Fruit fly (Drosophila melanogaster) whole organism, prepupa: Measurements from ENCODE around the gene FoxP.
A peak's percentile ranks its signal among the peaks of the same experiment; 100 is the strongest.

Experiments used
- Blimp-1 ChIP-seq: fragments of 200-800 bp; sonication (Bioruptor generic); optimal IDR thresholded peaks from 3 replicates; lab custom pipeline; 2017; ENCODE audit warnings: missing biosample characterization, missing genetic modification characterization, mild to moderate bottlenecking, moderate library complexity, missing genetic modification reagents
- CG11762 ChIP-seq: fragments of 200-800 bp; sonication (Bioruptor generic); optimal IDR thresholded peaks from 3 replicates; lab custom pipeline; 2016; ENCODE audit warnings: missing biosample characterization, missing genetic modification characterization; ENCODE audit not compliant: insufficient read depth
- CG1621 ChIP-seq: fragments of 200-800 bp; sonication (Bioruptor generic); optimal IDR thresholded peaks from 3 replicates; lab custom pipeline; 2018; ENCODE audit warnings: missing biosample characterization, mild to moderate bottlenecking, missing genetic modification characterization
- CG3032 ChIP-seq: fragments of 200-800 bp; optimal IDR thresholded peaks from 2 replicates; lab custom pipeline; 2019; ENCODE audit warnings: missing biosample characterization, mild to moderate bottlenecking, missing genetic modification characterization, moderate library complexity
- CG31627 ChIP-seq: fragments of 200-800 bp; sonication (Bioruptor generic); optimal IDR thresholded peaks from 3 replicates; lab custom pipeline; 2016; ENCODE audit warnings: missing biosample characterization, missing genetic modification characterization
- CG4318 ChIP-seq: fragments of 200-800 bp; sonication (Bioruptor generic); optimal IDR thresholded peaks from 3 replicates; lab custom pipeline; 2017; ENCODE audit warnings: missing biosample characterization, mild to moderate bottlenecking, missing genetic modification characterization
- CG6163 ChIP-seq: fragments of 200-800 bp; sonication (Bioruptor generic); IDR thresholded peaks from 3 replicates; pipeline ENCODE4 v1.3.6; 2022; ENCODE audit warnings: missing biosample characterization, missing genetic modification characterization
- CG6854 ChIP-seq: fragments of 200-800 bp; sonication (Bioruptor generic); optimal IDR thresholded peaks from 2 replicates; lab custom pipeline; 2017; ENCODE audit warnings: missing biosample characterization, mild to moderate bottlenecking, missing genetic modification characterization
- CG8119 ChIP-seq: fragments of 200-800 bp; sonication (Bioruptor generic); IDR thresholded peaks from 3 replicates; pipeline ENCODE4 v1.3.6; 2022; ENCODE audit warnings: missing biosample characterization, missing genetic modification characterization
- CG8319 ChIP-seq: fragments of 200-800 bp; sonication (Bioruptor generic); optimal IDR thresholded peaks from 3 replicates; lab custom pipeline; 2016; ENCODE audit warnings: missing biosample characterization, missing genetic modification characterization
- CG9139 ChIP-seq: fragments of 200-800 bp; sonication (Bioruptor generic); optimal IDR thresholded peaks from 3 replicates; lab custom pipeline; 2017; ENCODE audit warnings: missing biosample characterization, mild to moderate bottlenecking, missing genetic modification characterization
- Eip78C ChIP-seq: fragments of 200-800 bp; sonication (Bioruptor generic); peaks from one replicate; lab custom pipeline; 2016; ENCODE audit warnings: missing biosample characterization, missing genetic modification characterization
- Eip93F ChIP-seq: fragments of 200-800 bp; sonication (Bioruptor generic); optimal IDR thresholded peaks from 2 replicates; lab custom pipeline; 2016; ENCODE audit warnings: missing biosample characterization, mild to moderate bottlenecking, missing genetic modification characterization
- Hr4 ChIP-seq: fragments of 200-800 bp; sonication (Bioruptor generic); optimal IDR thresholded peaks from 3 replicates; lab custom pipeline; 2016; ENCODE audit warnings: missing biosample characterization, missing genetic modification characterization
- OdsH ChIP-seq: fragments of 200-800 bp; sonication (Bioruptor generic); optimal IDR thresholded peaks from 3 replicates; lab custom pipeline; 2016; ENCODE audit warnings: missing biosample characterization, missing genetic modification characterization
- Sox102F ChIP-seq: fragments of 200-800 bp; sonication (Bioruptor generic); optimal IDR thresholded peaks from 2 replicates; lab custom pipeline; 2016; ENCODE audit warnings: missing biosample characterization, mild to moderate bottlenecking, missing genetic modification characterization
- Sox15 ChIP-seq: fragments of 200-800 bp; sonication (Bioruptor generic); optimal IDR thresholded peaks from 3 replicates; lab custom pipeline; 2016; ENCODE audit warnings: missing biosample characterization, missing genetic modification characterization
- acj6 ChIP-seq: fragments of 200-800 bp; sonication (Bioruptor generic); optimal IDR thresholded peaks from 3 replicates; lab custom pipeline; 2016; ENCODE audit warnings: missing biosample characterization, missing genetic modification characterization
- cyc ChIP-seq: fragments of 200-800 bp; sonication (Bioruptor generic); optimal IDR thresholded peaks from 3 replicates; lab custom pipeline; 2016; ENCODE audit warnings: missing biosample characterization, missing genetic modification characterization
- dsx ChIP-seq: fragments of 200-800 bp; optimal IDR thresholded peaks from 3 replicates; lab custom pipeline; 2019; ENCODE audit warnings: missing biosample characterization, mild to moderate bottlenecking, missing genetic modification characterization, moderate library complexity; ENCODE audit not compliant: poor library complexity, severe bottlenecking
- fd59A ChIP-seq: fragments of 200-800 bp; sonication (Bioruptor generic); optimal IDR thresholded peaks from 2 replicates; lab custom pipeline; 2017; ENCODE audit warnings: missing biosample characterization, mild to moderate bottlenecking, missing genetic modification characterization, missing genetic modification reagents
- fkh ChIP-seq: fragments of 200-800 bp; sonication (Bioruptor generic); optimal IDR thresholded peaks from 3 replicates; lab custom pipeline; 2017; ENCODE audit warnings: missing biosample characterization, mild to moderate bottlenecking, missing genetic modification characterization, moderate library complexity
- lz ChIP-seq: fragments of 200-800 bp; sonication (Bioruptor generic); optimal IDR thresholded peaks from 3 replicates; lab custom pipeline; 2016; ENCODE audit warnings: missing biosample characterization, missing genetic modification characterization
- salr ChIP-seq, 2 experiments: fragments of 200-800 bp; sonication (Bioruptor generic); optimal IDR thresholded peaks; 3 replicates each; lab custom pipeline; 2016 to 2018; ENCODE audit warnings: missing biosample characterization in 2 of 2, missing genetic modification characterization in 2 of 2, mild to moderate bottlenecking in 1 of 2
- spab ChIP-seq: fragments of 200-800 bp; sonication (Bioruptor generic); optimal IDR thresholded peaks from 2 replicates; lab custom pipeline; 2017; ENCODE audit warnings: missing biosample characterization, mild to moderate bottlenecking, missing genetic modification characterization, missing genetic modification reagents
- svp ChIP-seq: fragments of 200-800 bp; sonication (Bioruptor generic); peaks from one replicate; lab custom pipeline; 2016; ENCODE audit warnings: missing biosample characterization, missing genetic modification characterization
- topi ChIP-seq: fragments of 200-800 bp; sonication (Bioruptor generic); optimal IDR thresholded peaks from 3 replicates; lab custom pipeline; 2016; ENCODE audit warnings: missing biosample characterization, missing genetic modification characterization

The FoxP gene

DNA sequence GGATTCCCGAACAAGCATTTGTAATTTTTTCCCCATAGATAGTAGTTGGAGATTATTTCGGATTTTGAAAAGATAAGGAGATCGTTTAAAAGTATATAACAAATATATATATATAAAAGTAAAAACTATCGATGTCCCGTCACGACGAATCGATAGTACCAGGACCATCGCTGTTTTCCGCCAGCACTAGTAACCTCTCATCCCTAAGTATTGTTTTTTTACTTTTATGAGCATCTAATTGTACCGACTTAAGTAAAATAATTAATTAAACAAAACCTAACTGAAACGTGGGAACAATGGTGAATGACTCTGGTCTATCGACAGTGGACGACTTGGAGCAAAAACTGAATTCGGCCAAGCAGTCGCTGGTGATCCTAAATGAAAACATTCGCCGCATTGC lies 10.0 kb upstream of the FoxP start, which contains the start of gene Pnn:
TSS of gene Pnn (plus strand) at position 187 of the 400 bp plus-strand sequence.
- TF ChIP-seq Hr4 (no peak), CG31627 (no peak), Eip78C (GFP tag; lab: Kevin White, UChicago) (peak; percentile 43), CG8119 (GFP tag; lab: Robert Waterston, UW) (no peak), CG1621 (tag; lab: Kevin White, UChicago) (no peak), topi (GFP tag; lab: Kevin White, UChicago) (no peak), cyc (GFP tag; lab: Kevin White, UChicago) (no peak), spab (GFP tag; lab: Kevin White, UChicago) (no peak)

DNA sequence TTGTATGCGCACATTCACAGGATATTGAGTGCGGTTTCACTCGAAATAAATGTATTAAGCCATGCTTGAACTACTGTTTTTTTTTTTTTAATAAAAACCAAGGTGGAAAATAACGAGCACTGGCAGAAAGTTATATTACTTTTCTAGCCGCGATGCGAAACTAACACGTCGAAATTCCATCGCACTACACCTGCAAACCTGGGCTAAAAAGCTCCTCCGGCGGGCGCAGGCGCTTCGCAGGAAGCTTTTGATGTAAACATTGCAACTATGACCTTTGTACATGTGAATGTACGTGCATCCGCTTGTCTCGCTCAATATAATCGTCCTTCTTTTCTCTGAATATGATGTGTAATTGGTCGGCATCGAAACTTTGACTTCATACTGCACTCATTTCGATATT lies 9.1 kb upstream of the FoxP start, which contains the start of gene side-VII:
TSS of gene side-VII (minus strand) at position 187 of the 400 bp plus-strand sequence.
- TF ChIP-seq CG4318 (GFP tag; lab: Kevin White, UChicago) (no peak), CG3032 (tag; lab: Kevin White, UChicago) (no peak)

DNA sequence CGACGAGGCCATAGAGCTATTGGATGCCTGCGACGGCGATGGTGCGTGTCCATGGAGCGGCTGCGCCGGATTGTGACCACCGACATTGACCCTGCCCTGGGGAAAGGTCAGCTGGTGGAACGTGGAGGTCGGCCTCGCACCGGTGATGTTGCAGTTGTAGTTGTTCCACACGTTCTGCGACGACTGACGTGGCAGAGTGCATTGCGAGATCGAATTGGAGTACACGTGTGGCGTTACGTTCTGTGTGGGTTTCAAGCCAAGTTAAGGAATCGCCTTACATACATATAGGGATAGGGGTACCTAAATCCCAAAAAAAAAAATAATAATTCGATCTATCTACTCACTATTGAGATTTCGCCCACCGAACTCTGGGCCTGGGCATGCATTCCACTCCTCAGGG lies 4.5 kb upstream of the FoxP start:
- TF ChIP-seq acj6 (GFP tag; lab: Kevin White, UChicago) (no peak), svp (GFP tag; lab: Kevin White, UChicago) (peak; percentile 54)

DNA sequence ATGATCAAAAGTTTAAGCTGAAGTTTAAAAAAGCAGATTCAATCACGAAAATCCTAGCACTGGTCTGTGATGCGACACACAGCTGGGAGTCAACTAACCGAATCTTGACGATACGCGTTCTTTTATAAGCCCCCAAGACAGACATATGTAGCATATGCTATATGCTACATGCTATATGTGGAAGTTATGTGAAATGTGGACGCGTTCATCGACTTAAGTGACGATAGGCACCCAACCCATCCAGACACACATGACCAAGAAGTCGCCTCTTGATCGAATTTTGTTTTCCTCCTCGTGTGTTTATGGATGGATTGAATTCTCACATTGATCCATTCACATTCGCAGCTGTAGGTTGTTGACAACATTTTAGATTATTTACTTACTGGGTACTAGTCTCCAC lies 2.5 kb upstream of the FoxP start, which contains the start of gene alphaTub85E:
TSS of gene alphaTub85E (minus strand) at position 101 of the 400 bp plus-strand sequence.
- no peak for TF ChIP-seq OdsH
- TF ChIP-seq fd59A (GFP tag; lab: Kevin White, UChicago), result no peak
- TF ChIP-seq CG6163 (GFP tag; lab: Robert Waterston, UW), result no peak
- TF ChIP-seq dsx (GFP tag; lab: Kevin White, UChicago), result no peak
- TF ChIP-seq Eip93F, result no peak
- no peak for TF ChIP-seq Sox15

DNA sequence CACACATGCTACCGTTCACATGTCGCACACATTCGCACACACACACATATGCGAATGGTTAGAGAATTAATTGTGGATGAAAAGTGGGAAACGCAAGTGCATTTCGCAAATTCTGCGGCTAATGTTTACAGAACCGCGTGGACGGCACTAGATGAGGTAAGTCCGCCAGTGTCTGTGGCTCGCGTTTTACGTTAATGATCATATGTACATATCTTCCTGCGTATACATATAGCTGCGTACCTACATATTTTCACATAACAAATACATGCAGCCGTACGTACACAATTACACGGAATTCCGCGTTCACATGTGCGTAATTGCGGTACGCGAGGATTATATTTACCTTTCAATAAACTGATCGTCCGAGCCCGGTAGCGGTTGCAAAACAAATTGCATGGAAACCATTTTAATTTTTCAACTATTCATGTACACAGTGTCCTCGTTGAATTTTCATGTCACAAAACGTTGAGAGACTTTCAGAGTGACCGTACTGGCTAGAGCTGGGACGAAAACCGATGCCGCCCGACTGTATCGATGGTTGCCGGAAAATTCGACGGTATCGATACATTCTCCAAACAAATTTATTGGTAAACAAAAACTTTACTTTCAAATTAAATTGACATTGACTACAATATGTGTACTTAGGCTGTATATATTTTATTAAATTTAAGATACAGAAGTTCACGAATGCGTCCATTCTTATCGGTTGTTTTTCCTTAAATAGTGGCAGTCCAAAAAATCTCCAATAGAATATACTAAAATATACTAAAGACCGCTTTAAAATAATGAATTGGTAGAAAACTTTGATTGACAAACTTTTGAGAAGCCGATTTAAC lies 5.3 kb downstream of the FoxP start, which contains the start of gene hyd:
TSS of gene hyd (minus strand) at position 495 of the 836 bp plus-strand sequence.
- TF ChIP-seq CG8319 (GFP tag; lab: Kevin White, UChicago), result no peak
- TF ChIP-seq fkh (GFP tag; lab: Kevin White, UChicago), result peak; percentile 55
- no peak for TF ChIP-seq salr (GFP tag; optimal IDR thresholded peaks at IDR 0.05; lab: Kevin White, UChicago)

DNA sequence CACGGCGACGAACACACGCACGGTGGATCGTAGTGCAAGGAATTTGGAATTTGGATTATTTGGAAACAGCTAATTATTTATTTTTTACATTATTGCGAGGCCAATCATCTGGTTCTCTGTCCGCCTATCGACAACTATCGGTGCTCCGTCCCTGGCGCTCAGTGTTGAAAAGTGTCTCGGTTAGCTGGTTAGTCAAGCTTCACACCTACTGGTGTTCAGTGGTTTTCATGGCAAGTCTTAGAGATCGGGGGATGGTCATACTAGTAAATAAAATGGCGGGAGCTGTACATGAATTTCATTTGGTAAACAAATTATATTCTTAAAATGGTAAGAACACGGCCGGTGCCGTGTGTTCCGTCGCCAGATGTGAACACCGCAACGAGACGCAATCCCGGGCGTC lies 19.8 kb downstream of the FoxP start, which contains the start of the genes trbd and dmt:
TSS of gene trbd (minus strand) at position 152 of the 400 bp plus-strand sequence.
TSS of gene dmt (plus strand) at position 257 of the 400 bp plus-strand sequence.
- TF ChIP-seq Blimp-1 (GFP tag; lab: Kevin White, UChicago), result peak; percentile 41
- TF ChIP-seq CG6854 (GFP tag; lab: Kevin White, UChicago), result peak; percentile 75
- TF ChIP-seq fd59A (GFP tag; lab: Kevin White, UChicago), result no peak
- peak; percentile 99 for TF ChIP-seq fkh (GFP tag; lab: Kevin White, UChicago)

DNA sequence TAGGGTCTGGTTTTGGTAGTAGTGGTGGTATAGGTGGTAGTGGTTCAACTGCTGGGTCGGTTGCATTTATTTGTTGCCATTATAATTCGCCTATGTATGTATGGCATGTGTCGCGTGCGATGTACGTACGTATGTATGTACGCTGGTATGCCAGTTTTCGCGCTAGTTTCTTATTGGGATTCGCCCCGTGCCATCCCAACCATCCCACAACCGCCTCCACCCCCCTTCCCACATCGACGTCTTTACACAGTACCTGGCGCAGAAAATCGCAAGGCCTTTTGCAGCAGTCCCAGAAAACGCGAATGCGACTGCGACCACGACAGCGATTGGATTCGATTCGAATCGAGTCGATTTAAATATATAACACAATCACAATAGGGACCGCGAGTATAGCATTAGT lies 20.4 kb downstream of the FoxP start:
- TF ChIP-seq CG11762 (no peak), Blimp-1 (GFP tag; lab: Kevin White, UChicago) (no peak), OdsH (no peak), lz (GFP tag; lab: Kevin White, UChicago) (no peak), Eip78C (GFP tag; lab: Kevin White, UChicago) (no peak), Sox102F (GFP tag; lab: Kevin White, UChicago) (no peak), CG9139 (GFP tag; lab: Kevin White, UChicago) (no peak), acj6 (GFP tag; lab: Kevin White, UChicago) (no peak)
